Fruit fly (Drosophila melanogaster): ENCODE data around the gene O-fut2.

O-fut2 gene

DNA sequence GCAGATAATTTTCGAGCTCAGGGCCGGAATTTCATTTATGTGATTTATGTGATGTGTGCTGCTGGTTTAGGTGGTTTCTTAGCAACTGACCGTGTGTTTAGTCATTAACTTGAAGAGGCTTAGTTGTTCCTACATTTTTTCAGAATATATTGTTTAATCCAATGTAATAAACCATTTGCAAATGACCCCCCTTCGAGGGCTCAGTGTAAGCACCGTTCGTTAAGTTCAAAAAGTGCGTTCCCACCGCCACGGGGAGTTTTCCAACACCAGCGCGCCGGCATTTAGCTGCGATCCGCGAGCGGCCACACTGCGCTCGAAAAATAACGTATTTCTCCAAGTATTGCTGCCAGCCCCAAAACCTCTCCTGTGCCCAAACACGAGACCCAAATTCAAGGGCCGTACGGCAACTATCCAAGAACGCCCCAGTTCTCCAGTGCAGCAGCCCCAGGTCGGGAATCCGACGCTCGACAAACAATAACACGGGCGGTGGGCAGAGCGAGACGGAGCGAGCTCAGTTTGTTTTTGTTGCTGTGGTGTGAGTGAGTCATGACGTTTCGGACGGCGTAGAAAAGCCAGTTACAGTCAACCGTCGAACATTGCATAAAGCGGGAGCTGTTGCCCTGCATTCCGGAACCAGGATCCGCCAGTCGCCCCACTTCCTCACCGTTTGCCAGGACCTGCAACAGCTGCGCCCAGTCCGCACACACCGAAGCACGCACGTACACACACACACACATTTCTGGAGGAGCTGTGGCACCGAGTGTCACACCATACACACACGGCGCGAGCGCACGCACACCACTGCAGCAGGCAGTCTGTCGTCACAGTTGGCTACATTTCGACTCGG lies 12.7 kb upstream of the O-fut2 start, which contains the start of gene rush (continued):
- TF ChIP-seq CG1832 (GFP tag; optimal IDR thresholded peaks at IDR 0.05), result peak; percentile 73
- no peak for TF ChIP-seq CG12219 (GFP tag; optimal IDR thresholded peaks at IDR 0.05)
- TF ChIP-seq CG10366 (GFP tag; IDR thresholded peaks at IDR 0.05), result peak; percentile 48
- TF ChIP-seq CG11398 (GFP tag; optimal IDR thresholded peaks at IDR 0.05), result no peak
- peak; percentile 6 for TF ChIP-seq CG13296 (GFP tag; optimal IDR thresholded peaks at IDR 0.05)
- TF ChIP-seq CG10147 (GFP tag; optimal IDR thresholded peaks at IDR 0.05), result no peak
- 0 out of 2 replicates have a peak, but pooled peaks have one; percentile 11 for TF ChIP-seq Taf1 (GFP tag; IDR thresholded peaks at IDR 0.05)
- TF ChIP-seq tin (GFP tag; optimal IDR thresholded peaks at IDR 0.05), result peak; percentile 20
- peak; percentile 61 for TF ChIP-seq YL-1 (GFP tag; optimal IDR thresholded peaks at IDR 0.05)
- TF ChIP-seq Side (GFP tag; optimal IDR thresholded peaks at IDR 0.05), result no peak
- TF ChIP-seq CG13624 (GFP tag; optimal IDR thresholded peaks at IDR 0.05), result peak; percentile 3
- peak; percentile 57 for TF ChIP-seq CG8944 (GFP tag; optimal IDR thresholded peaks at IDR 0.05)
- TF ChIP-seq CG1792 (GFP tag; optimal IDR thresholded peaks at IDR 0.05), result peak; percentile 13
- peak; percentile 24 for TF ChIP-seq Hsf (GFP tag; optimal IDR thresholded peaks at IDR 0.05)
- TF ChIP-seq zen (tag; optimal IDR thresholded peaks at IDR 0.05), result no peak
- peak; percentile 85 for TF ChIP-seq gfzf (GFP tag; optimal IDR thresholded peaks at IDR 0.05)
- peak; percentile 91 for TF ChIP-seq CG10267 (tag; optimal IDR thresholded peaks at IDR 0.05)
- TF ChIP-seq vvl (GFP tag; IDR thresholded peaks at IDR 0.05), result peak; percentile 52; the same call in 1 of the 2 replicates
- TF ChIP-seq CG9797 (GFP tag; optimal IDR thresholded peaks at IDR 0.05), result peak; percentile 80
- TF ChIP-seq Aef1 (GFP tag; IDR thresholded peaks at IDR 0.05), result 0 out of 3 replicates have a peak, but pooled peaks have one; percentile 21
- no peak for TF ChIP-seq CG5953 (GFP tag; IDR thresholded peaks at IDR 0.05)
- TF ChIP-seq CG4617 (GFP tag; optimal IDR thresholded peaks at IDR 0.05; ENCODE audit: borderline replicate concordance), result peak; percentile 90
- TF ChIP-seq Myb (GFP tag; optimal IDR thresholded peaks at IDR 0.05), result peak; percentile 95
- peak; percentile 38 for TF ChIP-seq phol (tag; optimal IDR thresholded peaks at IDR 0.05)
- TF ChIP-seq slp2 (GFP tag; optimal IDR thresholded peaks at IDR 0.05), result peak; percentile 16
- TF ChIP-seq ems (GFP tag; optimal IDR thresholded peaks at IDR 0.05), result peak; percentile 13
- peak; percentile 24; the same call in 1 of the 2 replicates for TF ChIP-seq CG10321 (GFP tag; IDR thresholded peaks at IDR 0.05)
- peak; percentile 42 for TF ChIP-seq Sry-δ (GFP tag; optimal IDR thresholded peaks at IDR 0.05)
- TF ChIP-seq B-H2 (GFP tag; optimal IDR thresholded peaks at IDR 0.05), result peak; percentile 2
- peak; percentile 42 for TF ChIP-seq NfI (GFP tag; optimal IDR thresholded peaks at IDR 0.05)
- no peak for TF ChIP-seq sr (GFP tag; IDR thresholded peaks at IDR 0.05)
- TF ChIP-seq Dbx (GFP tag; IDR thresholded peaks at IDR 0.05), result no peak; the same call in 2 of the 3 replicates
- no peak for TF ChIP-seq Bgb (GFP tag; IDR thresholded peaks at IDR 0.05; ENCODE audit: partially characterized antibody)
- no peak for TF ChIP-seq CG7987 (GFP tag; optimal IDR thresholded peaks at IDR 0.05)
- peak; percentile 55; the same call in 3 of the 4 replicates for TF ChIP-seq Gug (GFP tag; IDR thresholded peaks at IDR 0.05)
- no peak for TF ChIP-seq CG34422 (GFP tag; IDR thresholded peaks at IDR 0.05)
- TF ChIP-seq BtbVII (GFP tag; optimal IDR thresholded peaks at IDR 0.05), result no peak
- TF ChIP-seq nerfin-2 (GFP tag; IDR thresholded peaks at IDR 0.05; ENCODE audit: partially characterized antibody), result 0 out of 2 replicates have a peak, but pooled peaks have one; percentile 18
- TF ChIP-seq Antp (GFP tag; optimal IDR thresholded peaks at IDR 0.05), result peak; percentile 40
- TF ChIP-seq ara (GFP tag; IDR thresholded peaks at IDR 0.05), result 0 out of 2 replicates have a peak, but pooled peaks have one; percentile 31
- TF ChIP-seq unpg (GFP tag; optimal IDR thresholded peaks at IDR 0.05), result peak; percentile 11
- peak; percentile 21 for TF ChIP-seq CG12391 (tag; optimal IDR thresholded peaks at IDR 0.05)
- TF ChIP-seq CG4360 (GFP tag; IDR thresholded peaks at IDR 0.05), result peak; percentile 26; the same call in 1 of the 2 replicates
- TF ChIP-seq HLH3B (GFP tag; IDR thresholded peaks at IDR 0.05), result no peak
- TF ChIP-seq CG9932 (GFP tag; IDR thresholded peaks at IDR 0.05), result peak; percentile 61
- TF ChIP-seq al (GFP tag; IDR thresholded peaks at IDR 0.05), result peak; percentile 41; the same call in 1 of the 2 replicates
- TF ChIP-seq Rfx (GFP tag; IDR thresholded peaks at IDR 0.05), result peak; percentile 70
- peak; percentile 26 for TF ChIP-seq grau (tag; optimal IDR thresholded peaks at IDR 0.05)
- no peak for TF ChIP-seq CG42726 (GFP tag; IDR thresholded peaks at IDR 0.05; ENCODE audit: partially characterized antibody)
